Comparison of ENCODE assay signal across 4 fruit fly cellular contexts in the genomic region with DNA sequence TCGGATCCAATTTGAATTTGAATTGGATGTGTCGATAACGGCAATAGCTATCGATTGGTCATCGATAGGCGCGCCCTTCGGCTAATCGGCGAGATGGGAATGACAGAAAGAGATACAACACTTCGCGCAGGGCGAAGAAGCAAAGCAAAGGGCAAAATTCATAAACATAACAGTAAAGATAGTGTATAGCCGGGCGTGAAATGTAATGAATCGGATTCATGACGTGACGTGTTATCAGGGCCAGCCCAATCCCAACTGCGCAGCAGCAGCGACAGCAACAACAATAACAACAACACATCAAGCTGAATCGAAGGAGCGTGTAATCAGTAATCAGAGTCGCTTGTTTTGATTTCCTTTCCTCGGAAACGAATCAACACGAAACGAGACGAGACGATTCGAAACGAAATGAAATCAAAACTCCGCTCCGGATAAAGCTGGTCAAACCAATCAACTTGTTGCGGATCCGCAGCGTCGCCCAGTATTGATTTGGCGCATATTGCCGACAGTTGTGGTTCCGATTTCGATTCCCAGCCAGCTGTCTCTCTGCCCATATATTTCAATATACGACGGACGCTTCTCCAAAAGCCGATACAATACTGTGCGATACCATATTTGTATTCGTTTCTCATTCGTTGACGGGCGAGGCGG.
TF ChIP-seq lines count a peak whose summit lies in the region.

Gene snz (plus strand): TSS at position 107 of the 648 bp plus-strand sequence.

- TF ChIP-seq CTCF in whole organism, embryonic (GFP tag; optimal IDR thresholded peaks at IDR 0.05; lab: Kevin White, UChicago), result no peak

TF ChIP-seq in whole organism, adult, 20 proteins besides CTCF, POLR2A, EP300 and RAD21:
- TF ChIP-seq CG5204 (GFP tag; optimal IDR thresholded peaks at IDR 0.05; lab: Kevin White, UChicago) (no peak), toe (GFP tag; optimal IDR thresholded peaks at IDR 0.05; lab: Kevin White, UChicago) (no peak), Mnt (GFP tag; optimal IDR thresholded peaks at IDR 0.05; lab: Kevin White, UChicago) (peak; percentile 35), tj (GFP tag; optimal IDR thresholded peaks at IDR 0.05; lab: Kevin White, UChicago) (peak; percentile 46), bab1 (GFP tag; optimal IDR thresholded peaks at IDR 0.05; lab: Kevin White, UChicago) (peak; percentile 11), CG12768 (GFP tag; optimal IDR thresholded peaks at IDR 0.05; lab: Kevin White, UChicago) (no peak), CG33017 (tag; optimal IDR thresholded peaks at IDR 0.05; lab: Kevin White, UChicago) (no peak), CG11617 (GFP tag; optimal IDR thresholded peaks at IDR 0.05; lab: Kevin White, UChicago) (peak; percentile 20), Clk (GFP tag; optimal IDR thresholded peaks at IDR 0.05; lab: Kevin White, UChicago) (no peak), pad (GFP tag; optimal IDR thresholded peaks at IDR 0.05; lab: Kevin White, UChicago) (no peak), cic (GFP tag; optimal IDR thresholded peaks at IDR 0.05; lab: Kevin White, UChicago) (peak; percentile 62), ovo (GFP tag; optimal IDR thresholded peaks at IDR 0.05; lab: Kevin White, UChicago) (peak; percentile 50), Hr96 (GFP tag; optimal IDR thresholded peaks at IDR 0.05; lab: Kevin White, UChicago) (no peak), CG14711 (tag; optimal IDR thresholded peaks at IDR 0.05; lab: Kevin White, UChicago) (peak; percentile 18), kay (GFP tag; lab: Kevin White, UChicago; ENCODE audit: borderline replicate concordance) (no peak), Crg-1 (GFP tag; optimal IDR thresholded peaks at IDR 0.05; lab: Kevin White, UChicago) (no peak), CG1620 (GFP tag; optimal IDR thresholded peaks at IDR 0.05; lab: Kevin White, UChicago) (no peak), CG7045 (GFP tag; optimal IDR thresholded peaks at IDR 0.05; lab: Kevin White, UChicago) (no peak), CG7101 (tag; optimal IDR thresholded peaks at IDR 0.05; lab: Kevin White, UChicago) (peak; percentile 38), cnc (optimal IDR thresholded peaks at IDR 0.05; lab: Kevin White, UChicago) (no peak)

TF ChIP-seq in whole organism, embryonic, 481 proteins besides CTCF, POLR2A, EP300 and RAD21 (continues in another document):
- TF ChIP-seq CG8290 (GFP tag; optimal IDR thresholded peaks at IDR 0.05; lab: Kevin White, UChicago) (no peak), CG8290 (tag; optimal IDR thresholded peaks at IDR 0.05; lab: Kevin White, UChicago) (no peak), rib (GFP tag; IDR thresholded peaks at IDR 0.05; lab: Robert Waterston, UW) (no peak), dan (GFP tag; IDR thresholded peaks at IDR 0.05; lab: Robert Waterston, UW) (no peak), Chrac-16 (GFP tag; optimal IDR thresholded peaks at IDR 0.05; lab: Kevin White, UChicago) (no peak), btn (GFP tag; optimal IDR thresholded peaks at IDR 0.05; lab: Kevin White, UChicago) (no peak), insv (GFP tag; optimal IDR thresholded peaks at IDR 0.05; lab: Kevin White, UChicago) (peak in 1 of 2 experiments; percentile 91), CG3995 (GFP tag; optimal IDR thresholded peaks at IDR 0.05; lab: Kevin White, UChicago) (no peak), Xrp1 (GFP tag; IDR thresholded peaks at IDR 0.05; lab: Robert Waterston, UW) (no peak), CG3407 (GFP tag; optimal IDR thresholded peaks at IDR 0.05; lab: Kevin White, UChicago) (no peak), Dip3 (GFP tag; optimal IDR thresholded peaks at IDR 0.05; lab: Kevin White, UChicago) (no peak), CG13775 (GFP tag; optimal IDR thresholded peaks at IDR 0.05; lab: Kevin White, UChicago) (no peak), CG11723 (GFP tag; optimal IDR thresholded peaks at IDR 0.05; lab: Kevin White, UChicago) (no peak), p53 (GFP tag; optimal IDR thresholded peaks at IDR 0.05; lab: Kevin White, UChicago) (no peak), TFAM (GFP tag; optimal IDR thresholded peaks at IDR 0.05; lab: Kevin White, UChicago) (no peak), CG8359 (GFP tag; optimal IDR thresholded peaks at IDR 0.05; lab: Kevin White, UChicago; ENCODE audit: borderline replicate concordance) (no peak), Jarid2 (GFP tag; optimal IDR thresholded peaks at IDR 0.05; lab: Kevin White, UChicago) (no peak), prd (optimal IDR thresholded peaks at IDR 0.05; lab: Kevin White, UChicago) (no peak), prd (GFP tag; IDR thresholded peaks at IDR 0.05; lab: Robert Waterston, UW) (peak; percentile 5; the same call in 1 of the 3 replicates), YL-1 (GFP tag; optimal IDR thresholded peaks at IDR 0.05; lab: Kevin White, UChicago) (peak; percentile 6), Asciz (GFP tag; optimal IDR thresholded peaks at IDR 0.05; lab: Kevin White, UChicago) (no peak), knrl (GFP tag; IDR thresholded peaks at IDR 0.05; lab: Robert Waterston, UW; ENCODE audit: partially characterized antibody) (peak; percentile 57; the same call in 2 of the 3 replicates)

TF ChIP-seq in whole organism, prepupa, 60 proteins besides CTCF, POLR2A, EP300 and RAD21:
- no peak for TF ChIP-seq net (GFP tag; optimal IDR thresholded peaks at IDR 0.05; lab: Kevin White, UChicago)
- TF ChIP-seq vri (GFP tag; optimal IDR thresholded peaks at IDR 0.05; lab: Kevin White, UChicago), result peak; percentile 0
- TF ChIP-seq svp (GFP tag; lab: Kevin White, UChicago), result peak; percentile 61
- no peak for TF ChIP-seq CG8632 (GFP tag; optimal IDR thresholded peaks at IDR 0.05; lab: Kevin White, UChicago)
- TF ChIP-seq topi (GFP tag; optimal IDR thresholded peaks at IDR 0.05; lab: Kevin White, UChicago), result no peak
- TF ChIP-seq Eip78C (GFP tag; lab: Kevin White, UChicago), result peak; percentile 30
- peak in 1 of 2 experiments; percentile 17 for TF ChIP-seq ss (GFP tag; optimal IDR thresholded peaks at IDR 0.05; lab: Kevin White, UChicago)
- no peak for TF ChIP-seq CG3919 (GFP tag; optimal IDR thresholded peaks at IDR 0.05; lab: Kevin White, UChicago)
- TF ChIP-seq CG4318 (GFP tag; optimal IDR thresholded peaks at IDR 0.05; lab: Kevin White, UChicago), result no peak
- peak; percentile 10 for TF ChIP-seq esn (GFP tag; optimal IDR thresholded peaks at IDR 0.05; lab: Kevin White, UChicago)
- no peak for TF ChIP-seq CG6808 (GFP tag; optimal IDR thresholded peaks at IDR 0.05; lab: Kevin White, UChicago)
- TF ChIP-seq Ets21C (GFP tag; optimal IDR thresholded peaks at IDR 0.05; lab: Kevin White, UChicago), result no peak
- no peak for TF ChIP-seq Hr39 (GFP tag; optimal IDR thresholded peaks at IDR 0.05; lab: Kevin White, UChicago)
- no peak for TF ChIP-seq CG1621 (tag; optimal IDR thresholded peaks at IDR 0.05; lab: Kevin White, UChicago)
- TF ChIP-seq Blimp-1 (GFP tag; optimal IDR thresholded peaks at IDR 0.05; lab: Kevin White, UChicago), result no peak
- no peak for TF ChIP-seq CG11762 (GFP tag; optimal IDR thresholded peaks at IDR 0.05; lab: Kevin White, UChicago; ENCODE audit: insufficient read depth)
- peak; percentile 28 for TF ChIP-seq achi (GFP tag; optimal IDR thresholded peaks at IDR 0.05; lab: Kevin White, UChicago)
- TF ChIP-seq spab (GFP tag; optimal IDR thresholded peaks at IDR 0.05; lab: Kevin White, UChicago), result no peak
- TF ChIP-seq dsx (GFP tag; optimal IDR thresholded peaks at IDR 0.05; lab: Kevin White, UChicago; ENCODE audit: poor library complexity, severe bottlenecking), result no peak
- no peak for TF ChIP-seq CG3032 (tag; optimal IDR thresholded peaks at IDR 0.05; lab: Kevin White, UChicago)
- TF ChIP-seq CG9139 (GFP tag; optimal IDR thresholded peaks at IDR 0.05; lab: Kevin White, UChicago), result peak; percentile 20
- no peak for TF ChIP-seq CG11902 (GFP tag; optimal IDR thresholded peaks at IDR 0.05; lab: Kevin White, UChicago)
- TF ChIP-seq Smox (GFP tag; optimal IDR thresholded peaks at IDR 0.05; lab: Kevin White, UChicago), result no peak

TF ChIP-seq in whole organism, pupa, 21 proteins besides CTCF, POLR2A, EP300 and RAD21:
- TF ChIP-seq CG8301 (tag; optimal IDR thresholded peaks at IDR 0.05; lab: Kevin White, UChicago) (no peak), fd96Ca (GFP tag; IDR thresholded peaks at IDR 0.05; lab: Robert Waterston, UW) (no peak), CG17806 (tag; optimal IDR thresholded peaks at IDR 0.05; lab: Kevin White, UChicago) (no peak), CG4496 (GFP tag; IDR thresholded peaks at IDR 0.05; lab: Robert Waterston, UW) (no peak), EcR (GFP tag; optimal IDR thresholded peaks at IDR 0.05; lab: Kevin White, UChicago) (peak; percentile 4), Pif1B (GFP tag; optimal IDR thresholded peaks at IDR 0.05; lab: Kevin White, UChicago) (no peak), Snoo (tag; optimal IDR thresholded peaks at IDR 0.05; lab: Kevin White, UChicago) (no peak), CG9948 (tag; optimal IDR thresholded peaks at IDR 0.05; lab: Kevin White, UChicago) (no peak)
